Worm (Caenorhabditis elegans) whole organism, late embryonic: ENCODE results near the gene pph-6.

Source experiments
- gmeb-2 ChIP-seq: sonication (generic microtip); optimal IDR thresholded peaks from 2 replicates; lab custom pipeline; 2016; ENCODE audit warnings: missing genetic modification characterization, inconsistent platforms, missing compliant biosample characterization
- mec-3 ChIP-seq: sonication (generic microtip); optimal IDR thresholded peaks from 2 replicates; lab custom pipeline; 2016; ENCODE audit warnings: borderline replicate concordance, missing genetic modification characterization, missing compliant biosample characterization
- pha-2 ChIP-seq: sonication (generic microtip); optimal IDR thresholded peaks from 2 replicates; lab custom pipeline; 2017; ENCODE audit warnings: mild to moderate bottlenecking, missing genetic modification characterization, missing compliant biosample characterization
- unc-86 ChIP-seq: sonication (generic microtip); optimal IDR thresholded peaks from 2 replicates; lab custom pipeline; 2016; ENCODE audit warnings: missing genetic modification characterization, missing compliant biosample characterization

- TF ChIP-seq gmeb-2 (tag; lab: Kevin White, UChicago): no peak
- TF ChIP-seq mec-3 (tag; lab: Kevin White, UChicago): no peak
- no peak for TF ChIP-seq pha-2
- no peak for TF ChIP-seq unc-86 (tag; lab: Kevin White, UChicago)
Observed at ce11 chrIII:3418906-3419305, 42.6 kb upstream of the pph-6 start.
